Fruit fly (Drosophila melanogaster) Kc167 (cell line): ENCODE data around the gene CG1812.

Source experiments
- Myc ChIP-seq: fragments of >200 bp; optimal IDR thresholded peaks from 2 replicates; lab custom pipeline; 2017; ENCODE audit warnings: missing external identifiers
- Sin3A ChIP-seq: fragments of >200 bp; optimal IDR thresholded peaks from 2 replicates; lab custom pipeline; 2018; ENCODE audit warnings: missing external identifiers
- h ChIP-seq: fragments of >200 bp; optimal IDR thresholded peaks from 3 replicates; lab custom pipeline; 2018; ENCODE audit warnings: missing external identifiers
- insv ChIP-seq: fragments of >200 bp; optimal IDR thresholded peaks from 3 replicates; lab custom pipeline; 2018; ENCODE audit warnings: missing external identifiers
- psq ChIP-seq: fragments of >200 bp; optimal IDR thresholded peaks from 2 replicates; lab custom pipeline; 2017; ENCODE audit warnings: missing external identifiers
- ttk ChIP-seq: sonication (Bioruptor generic); optimal IDR thresholded peaks from 2 replicates; lab custom pipeline; 2017; ENCODE audit warnings: missing external identifiers

The CG1812 gene

dm6 chrX:20538197-20538596 lies 26.9 kb downstream of the CG1812 start, which contains the start of gene RunxB:
Gene RunxB (plus strand): TSS chrX:20538497.
- TF ChIP-seq psq (lab: Kevin White, UChicago) = no peak
- TF ChIP-seq h (lab: Kevin White, UChicago) = no peak
- no peak for TF ChIP-seq Myc (lab: Kevin White, UChicago)
- no peak for TF ChIP-seq ttk (lab: Kevin White, UChicago)
- no peak for TF ChIP-seq Sin3A (lab: Kevin White, UChicago)
- TF ChIP-seq insv (lab: Kevin White, UChicago) = no peak

dm6 chrX:20559582-20559981 lies 48.2 kb downstream of the CG1812 start:
- TF ChIP-seq ttk (lab: Kevin White, UChicago) (no peak), insv (lab: Kevin White, UChicago) (no peak), Myc (lab: Kevin White, UChicago) (no peak), Sin3A (lab: Kevin White, UChicago) (no peak), psq (lab: Kevin White, UChicago) (no peak), h (lab: Kevin White, UChicago) (no peak)
